Worm (Caenorhabditis elegans): Measurements from ENCODE around the gene srw-24.

DNA sequence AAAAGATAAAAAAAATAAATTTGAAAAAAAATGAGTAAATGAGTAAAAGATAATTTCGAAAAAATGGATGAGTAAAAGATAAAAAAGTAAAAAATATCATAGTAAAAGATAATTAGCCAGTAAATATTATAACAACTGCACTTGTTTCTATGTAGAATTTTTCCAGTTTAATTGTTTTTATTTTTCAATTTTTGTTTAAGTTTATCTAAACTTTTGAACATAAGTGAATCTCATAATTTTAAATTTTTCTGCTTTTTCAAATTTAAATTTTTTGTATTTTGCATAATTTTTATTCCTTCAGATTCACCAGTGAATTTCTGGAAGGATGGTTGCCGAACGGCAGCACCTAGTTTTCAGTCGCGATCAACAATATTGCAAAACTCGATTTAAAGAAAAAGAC is 17.5 kb downstream of the srw-24 start, which contains the start of gene chil-12:
- no peak for TF ChIP-seq cog-1 (tag; optimal IDR thresholded peaks at IDR 0.05)
- TF ChIP-seq flt-1 (GFP tag; IDR thresholded peaks at IDR 0.05), result no peak

All from whole organism, midembryonic.